Worm (Caenorhabditis elegans): ENCODE data around the gene C10C5.3.

- TF ChIP-seq dao-5 (tag; optimal IDR thresholded peaks at IDR 0.05) (no peak), him-1 (tag; optimal IDR thresholded peaks at IDR 0.05) (no peak)
These were observed 8.2 kb upstream of the C10C5.3 start, which contains the start of gene pezo-1 for ce11 chrIV:9366411-9366810.

All from whole organism, L4/young adult.